Worm (Caenorhabditis elegans): ENCODE results near the gene clec-213.

Gene clec-213

DNA sequence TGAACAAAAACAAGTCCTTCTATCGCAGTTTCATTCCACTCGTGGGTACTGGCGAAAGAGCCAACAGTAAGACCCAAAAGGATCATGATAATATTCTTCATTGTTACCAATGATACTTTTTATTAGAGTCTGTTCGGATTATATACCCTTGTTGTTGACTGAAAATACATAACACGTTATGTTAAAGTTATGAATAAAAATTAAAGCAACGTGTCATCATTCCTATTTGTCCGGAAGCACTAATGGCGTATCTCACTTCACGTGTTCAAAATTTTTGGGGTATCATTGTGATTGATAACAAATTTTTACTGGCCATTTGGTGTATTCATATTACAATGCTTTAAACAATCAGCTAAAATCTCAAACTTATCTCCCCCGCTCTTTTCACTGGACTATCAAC is 3.5 kb upstream of the clec-213 start, which contains the start of gene scl-26:
scl-26 (minus strand) TSS at position 101 of the 400 bp plus-strand sequence.
- TF ChIP-seq jun-1 (tag; optimal IDR thresholded peaks at IDR 0.05), result no peak
- TF ChIP-seq lir-3 (tag; optimal IDR thresholded peaks at IDR 0.05; ENCODE audit: poor library complexity), result no peak
- no peak for TF ChIP-seq nhr-11 (tag; optimal IDR thresholded peaks at IDR 0.05)
- TF ChIP-seq ceh-63 (GFP tag; optimal IDR thresholded peaks at IDR 0.05), result no peak
- no peak for TF ChIP-seq nhr-90 (tag; optimal IDR thresholded peaks at IDR 0.05; ENCODE audit: poor library complexity)
- no peak for TF ChIP-seq C16A3.4 (tag; optimal IDR thresholded peaks at IDR 0.05)
- no peak for TF ChIP-seq ceh-88 (GFP tag; IDR thresholded peaks at IDR 0.05)
- no peak for TF ChIP-seq sup-37 (GFP tag; optimal IDR thresholded peaks at IDR 0.05)
- no peak for TF ChIP-seq pax-3 (tag; optimal IDR thresholded peaks at IDR 0.05)
- TF ChIP-seq elt-2 (tag; optimal IDR thresholded peaks at IDR 0.05), result no peak
- no peak for TF ChIP-seq dsc-1 (tag; optimal IDR thresholded peaks at IDR 0.05)
- no peak for TF ChIP-seq nhr-76 (tag; optimal IDR thresholded peaks at IDR 0.05)
- TF ChIP-seq elt-3 (tag; optimal IDR thresholded peaks at IDR 0.05), result no peak
- TF ChIP-seq fkh-8 (tag; optimal IDR thresholded peaks at IDR 0.05), result no peak
- TF ChIP-seq Y116A8C.19 (tag; optimal IDR thresholded peaks at IDR 0.05; ENCODE audit: borderline replicate concordance), result no peak
- no peak for TF ChIP-seq fkh-10 (GFP tag; optimal IDR thresholded peaks at IDR 0.05)
- TF ChIP-seq tbx-2 (tag; optimal IDR thresholded peaks at IDR 0.05), result no peak

DNA sequence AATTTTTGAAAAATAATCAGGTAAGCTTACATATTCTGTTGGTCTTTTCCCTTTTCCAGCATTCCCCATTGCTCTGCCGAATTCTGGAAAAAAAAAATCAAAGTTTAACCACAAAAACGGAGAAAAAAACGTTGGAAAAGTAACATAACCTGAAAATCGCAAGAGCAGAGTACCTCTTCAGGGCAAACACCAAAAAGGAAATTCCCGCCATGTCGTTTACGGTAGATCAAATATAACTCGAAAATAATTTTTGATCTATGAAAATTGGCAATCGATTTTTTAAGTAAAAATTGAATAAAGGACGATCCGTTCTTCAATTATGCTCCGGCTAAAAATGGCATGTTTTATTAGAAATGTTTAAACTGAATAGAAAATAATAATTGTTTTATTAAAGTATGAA is 1.6 kb upstream of the clec-213 start, which contains the start of gene C50E3.11:
C50E3.11 (minus strand) TSS at position 83 of the 400 bp plus-strand sequence.
- TF ChIP-seq C34B4.2 (tag; optimal IDR thresholded peaks at IDR 0.05), result no peak
- TF ChIP-seq snpc-4 (tag; optimal IDR thresholded peaks at IDR 0.05), result no peak
- no peak for TF ChIP-seq lin-13 (GFP tag; optimal IDR thresholded peaks at IDR 0.05)
- no peak for TF ChIP-seq hpl-2 (GFP tag; optimal IDR thresholded peaks at IDR 0.05)
- TF ChIP-seq sptf-1 (tag; optimal IDR thresholded peaks at IDR 0.05), result no peak
- no peak for TF ChIP-seq dsc-1 (tag; optimal IDR thresholded peaks at IDR 0.05)
- no peak for TF ChIP-seq ztf-4 (tag; optimal IDR thresholded peaks at IDR 0.05)
- TF ChIP-seq nhr-19 (GFP tag; conservative IDR thresholded peaks at IDR 0.05), result no peak
- TF ChIP-seq unc-98 (GFP tag; IDR thresholded peaks at IDR 0.05), result no peak
- no peak for TF ChIP-seq fkh-4 (tag; optimal IDR thresholded peaks at IDR 0.05; ENCODE audit: borderline replicate concordance)
- TF ChIP-seq mdl-1 (tag; optimal IDR thresholded peaks at IDR 0.05), result no peak
- no peak for TF ChIP-seq tlp-1 (tag; optimal IDR thresholded peaks at IDR 0.05)
- TF ChIP-seq mep-1 (tag; optimal IDR thresholded peaks at IDR 0.05), result no peak
- TF ChIP-seq nhr-85 (tag), result no peak
- no peak for TF ChIP-seq snu-23 (GFP tag; optimal IDR thresholded peaks at IDR 0.05)

DNA sequence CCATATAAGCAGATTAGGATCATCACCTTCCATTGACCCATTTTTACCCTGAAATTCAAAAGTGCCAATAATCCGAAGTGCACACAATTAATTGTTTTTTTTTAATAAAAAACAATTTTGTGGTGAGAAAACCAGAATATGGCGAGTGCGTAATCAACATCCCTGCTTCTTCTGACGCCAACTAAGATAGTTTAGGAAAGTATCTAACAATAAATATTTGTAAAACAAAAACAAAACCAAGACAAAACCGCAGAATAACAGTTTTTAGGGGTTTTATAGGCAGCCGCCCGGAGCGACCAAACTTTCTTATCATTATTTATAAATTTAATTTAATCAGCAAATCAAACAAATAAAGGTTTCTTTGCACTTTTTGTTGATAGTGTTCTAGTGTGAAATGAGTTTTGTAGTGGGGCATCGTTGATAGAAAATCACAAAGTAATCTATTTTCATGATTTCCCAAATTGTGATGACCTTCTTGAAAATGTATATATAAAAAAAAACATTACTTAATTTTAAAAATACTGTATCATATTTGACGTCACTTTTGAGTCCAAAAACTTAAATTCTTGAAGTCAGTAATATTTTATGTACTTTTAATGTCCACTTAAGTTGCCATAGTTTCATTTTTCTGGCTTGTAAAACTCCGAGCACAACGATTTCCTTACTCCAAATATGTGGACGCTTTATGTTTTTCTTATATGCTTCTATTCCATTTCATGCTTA is 4.9 kb downstream of the clec-213 start, which contains the start of the genes folt-3 and clec-214:
folt-3 (minus strand) TSS at position 51 of the 723 bp plus-strand sequence.
clec-214 (plus strand) TSS at position 673 of the 723 bp plus-strand sequence.
- TF ChIP-seq dpl-1 (GFP tag; optimal IDR thresholded peaks at IDR 0.05), result no peak
- peak; percentile 32 for TF ChIP-seq elt-2 (tag; optimal IDR thresholded peaks at IDR 0.05)
- TF ChIP-seq efl-1 (optimal IDR thresholded peaks at IDR 0.05), result no peak
- no peak for TF ChIP-seq efl-1 (GFP tag; optimal IDR thresholded peaks at IDR 0.05 in 1 of 2)

DNA sequence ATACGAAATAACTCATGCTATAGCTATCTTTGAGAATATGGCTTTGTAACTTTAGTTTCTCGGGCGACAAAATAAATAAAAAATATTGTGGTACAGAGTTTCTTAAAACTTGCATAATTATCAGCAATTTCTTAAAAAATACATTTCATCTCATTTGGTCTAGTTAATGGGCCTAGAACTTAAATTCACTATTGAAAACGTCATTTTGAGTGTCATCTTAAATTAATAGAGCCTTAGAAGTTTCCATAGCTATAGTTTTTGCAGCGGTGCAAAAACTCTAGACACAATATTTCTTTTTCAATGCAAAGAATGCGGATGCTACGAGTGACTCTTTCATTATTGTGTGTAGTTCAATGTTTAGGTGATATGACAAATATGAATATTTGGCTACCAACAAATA is 7.1 kb downstream of the clec-213 start, which contains the start of gene clec-215:
clec-215 (plus strand) TSS at position 301 of the 400 bp plus-strand sequence.
- no peak for TF ChIP-seq unc-130 (tag; optimal IDR thresholded peaks at IDR 0.05)
- no peak for TF ChIP-seq C34B4.2 (tag; optimal IDR thresholded peaks at IDR 0.05)
- no peak for TF ChIP-seq sptf-1 (tag; optimal IDR thresholded peaks at IDR 0.05)
- TF ChIP-seq irx-1 (tag; optimal IDR thresholded peaks at IDR 0.05), result no peak
- no peak for TF ChIP-seq elt-2 (tag; optimal IDR thresholded peaks at IDR 0.05)
- TF ChIP-seq mab-9 (GFP tag; IDR thresholded peaks at IDR 0.05), result no peak
- TF ChIP-seq snpc-4 (tag; optimal IDR thresholded peaks at IDR 0.05), result no peak

Measured in whole organism, L1 larva.